Fruit fly (Drosophila melanogaster): ENCODE data around the gene CG10650.

dm6 chr2L:18978923-18979322 is 16.8 kb downstream of the CG10650 start:
- TF ChIP-seq CG1620 (GFP tag; optimal IDR thresholded peaks at IDR 0.05) (no peak), bab1 (GFP tag; optimal IDR thresholded peaks at IDR 0.05) (no peak), ovo (GFP tag; optimal IDR thresholded peaks at IDR 0.05) (no peak), toe (GFP tag; optimal IDR thresholded peaks at IDR 0.05) (no peak), Crg-1 (GFP tag; optimal IDR thresholded peaks at IDR 0.05) (no peak), CG14711 (tag; optimal IDR thresholded peaks at IDR 0.05) (no peak)
